Worm (Caenorhabditis elegans) whole organism, L2 larva: ENCODE data around the gene F45E1.2.

Experiments
- F13H6.1 ChIP-seq: sonication (generic microtip); optimal IDR thresholded peaks from 2 replicates; lab custom pipeline; 2016; ENCODE audit warnings: missing genetic modification characterization, missing compliant biosample characterization
- aly-2 ChIP-seq: fragments of 150-350 bp; optimal IDR thresholded peaks from 2 replicates; lab custom pipeline; 2014; ENCODE audit warnings: missing biosample characterization, missing genetic modification characterization
- blmp-1 ChIP-seq: sonication (generic microtip); optimal IDR thresholded peaks from 2 replicates; lab custom pipeline; 2017; ENCODE audit warnings: missing genetic modification characterization, mild to moderate bottlenecking, missing compliant biosample characterization, antibody characterized with exemption, moderate library complexity; ENCODE audit not compliant: insufficient read depth
- egl-27 ChIP-seq: sonication (generic microtip); optimal IDR thresholded peaks from 3 replicates; lab custom pipeline; 2017; ENCODE audit warnings: missing biosample characterization, missing genetic modification reagents, missing genetic modification characterization
- elt-1 ChIP-seq: fragments of 150-350 bp; optimal IDR thresholded peaks from 2 replicates; lab custom pipeline; 2014; ENCODE audit warnings: missing biosample characterization, missing genetic modification characterization
- lin-13 ChIP-seq: fragments of 150-350 bp; optimal IDR thresholded peaks from 2 replicates; lab custom pipeline; 2014; ENCODE audit warnings: missing biosample characterization, missing genetic modification reagents, missing genetic modification characterization
- lsy-2 ChIP-seq, 2 experiments: fragments of 150-350 bp in 1 of 2; sonication (generic microtip) in 1 of 2; optimal IDR thresholded peaks; 2 replicates each; lab custom pipeline; 2014 to 2017; ENCODE audit warnings: missing biosample characterization in 2 of 2, missing genetic modification characterization in 2 of 2
- nhr-12 ChIP-seq: fragments of 150-350 bp; optimal IDR thresholded peaks from 2 replicates; lab custom pipeline; 2014; ENCODE audit warnings: missing biosample characterization, missing genetic modification characterization
- nhr-237 ChIP-seq: fragments of 150-350 bp; optimal IDR thresholded peaks from 2 replicates; lab custom pipeline; 2014; ENCODE audit warnings: missing biosample characterization, missing genetic modification characterization
- sem-4 ChIP-seq: fragments of 150-350 bp; optimal IDR thresholded peaks from 2 replicates; lab custom pipeline; 2014; ENCODE audit warnings: missing biosample characterization, missing genetic modification reagents, missing genetic modification characterization
- skn-1 ChIP-seq: sonication (generic microtip); optimal IDR thresholded peaks from 2 replicates; lab custom pipeline; 2017; ENCODE audit warnings: missing biosample characterization, missing genetic modification characterization
- unc-62 ChIP-seq: fragments of 150-350 bp; optimal IDR thresholded peaks from 2 replicates; lab custom pipeline; 2014; ENCODE audit warnings: missing biosample characterization, missing genetic modification reagents, missing genetic modification characterization
- ztf-11 ChIP-seq: sonication (generic microtip); optimal IDR thresholded peaks from 2 replicates; lab custom pipeline; 2017; ENCODE audit warnings: missing biosample characterization, missing genetic modification characterization
- ztf-4 ChIP-seq: fragments of 150-350 bp; optimal IDR thresholded peaks from 2 replicates; lab custom pipeline; 2014; ENCODE audit warnings: missing biosample characterization, missing genetic modification characterization

- TF ChIP-seq lin-13 (GFP tag; lab: Kevin White, UChicago), result no peak
- TF ChIP-seq lsy-2 (tag; optimal IDR thresholded peaks at IDR 0.05; lab: Kevin White, UChicago), result no peak
- no peak for TF ChIP-seq sem-4 (tag; lab: Kevin White, UChicago)
- TF ChIP-seq ztf-11 (tag; lab: Kevin White, UChicago), result no peak
- no peak for TF ChIP-seq nhr-12 (tag; lab: Kevin White, UChicago)
- TF ChIP-seq aly-2 (tag; lab: Kevin White, UChicago), result no peak
- no peak for TF ChIP-seq nhr-237 (tag; lab: Kevin White, UChicago)
- no peak for TF ChIP-seq skn-1
- TF ChIP-seq F13H6.1 (tag; lab: Kevin White, UChicago), result no peak
- no peak for TF ChIP-seq egl-27
- no peak for TF ChIP-seq ztf-4 (tag; lab: Kevin White, UChicago)
- no peak for TF ChIP-seq elt-1 (tag; lab: Kevin White, UChicago)
- no peak for TF ChIP-seq blmp-1 (tag; lab: Kevin White, UChicago)
- no peak for TF ChIP-seq unc-62
Observed at ce11 chrX:7994486-7994885, 9.0 kb upstream of the F45E1.2 start.
